Fruit fly (Drosophila melanogaster): ENCODE data around the gene MagR.

The MagR gene

DNA sequence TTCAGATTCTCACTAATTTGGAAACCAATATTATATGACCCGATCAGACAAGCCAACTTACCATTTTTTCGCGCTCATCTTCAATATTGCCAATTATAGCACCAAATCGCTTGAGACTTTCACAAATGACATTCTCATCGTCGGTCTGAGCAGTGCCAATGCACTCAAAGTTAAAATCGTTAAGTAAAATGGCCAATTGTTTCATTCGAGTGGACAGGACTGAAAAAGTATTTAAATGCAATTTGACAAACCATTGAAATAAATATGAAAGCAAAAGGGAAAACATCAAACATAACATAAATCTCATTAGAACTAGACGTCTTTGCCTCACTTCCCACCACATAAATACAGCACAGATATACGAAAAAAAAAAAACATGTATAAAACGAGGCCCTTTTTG, 21.9 kb downstream of the MagR start, which contains the start of gene CG8260:
TSS of gene CG8260 (plus strand) at position 301 of the 400 bp plus-strand sequence.
- TF ChIP-seq CG5180 (GFP tag; optimal IDR thresholded peaks at IDR 0.05) (no peak), E2f2 (GFP tag; IDR thresholded peaks at IDR 0.05) (no peak), gem (tag; optimal IDR thresholded peaks at IDR 0.05) (no peak), CG5245 (GFP tag; optimal IDR thresholded peaks at IDR 0.05) (no peak), CG33557 (GFP tag; optimal IDR thresholded peaks at IDR 0.05) (no peak), wor (GFP tag; IDR thresholded peaks at IDR 0.05) (no peak), CG9727 (GFP tag; optimal IDR thresholded peaks at IDR 0.05) (no peak), CG12769 (tag; optimal IDR thresholded peaks at IDR 0.05) (no peak), CG17361 (GFP tag; IDR thresholded peaks at IDR 0.05) (no peak), bowl (GFP tag; IDR thresholded peaks at IDR 0.05) (no peak), sens-2 (GFP tag; IDR thresholded peaks at IDR 0.05) (no peak), ci (GFP tag; IDR thresholded peaks at IDR 0.05) (no peak), CG6791 (GFP tag; IDR thresholded peaks at IDR 0.05; ENCODE audit: partially characterized antibody) (no peak), trh (GFP tag; optimal IDR thresholded peaks at IDR 0.05) (no peak), HLHmδ (GFP tag; optimal IDR thresholded peaks at IDR 0.05) (no peak)

DNA sequence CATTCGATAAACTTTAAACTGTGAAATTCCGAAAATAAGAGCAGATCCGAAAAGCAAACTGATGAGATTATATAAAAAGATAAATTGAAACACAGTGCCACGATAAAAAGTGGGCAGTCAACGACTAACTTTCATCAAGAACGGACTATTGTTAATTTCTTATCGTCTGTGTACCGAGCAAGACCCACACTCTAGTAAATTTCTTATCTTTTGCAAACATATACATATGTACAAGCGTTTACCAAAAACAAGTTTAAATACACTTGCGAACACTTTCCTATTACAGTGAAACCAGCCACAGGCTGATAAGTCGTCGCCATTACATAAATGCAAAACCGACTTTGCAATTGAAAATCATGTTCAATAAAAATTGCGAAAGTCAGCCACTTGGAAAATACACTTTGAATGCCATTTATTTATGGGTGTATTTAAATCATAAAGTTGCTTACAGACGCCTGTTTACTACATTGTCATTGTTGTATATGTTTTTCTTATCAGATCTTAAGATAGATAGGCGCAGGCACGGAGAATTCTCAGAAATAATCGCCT, 24.7 kb downstream of the MagR start:
- TF ChIP-seq CG9609 (GFP tag; optimal IDR thresholded peaks at IDR 0.05) (no peak), sug (tag; optimal IDR thresholded peaks at IDR 0.05) (peak; percentile 19), cg (GFP tag; optimal IDR thresholded peaks at IDR 0.05) (peak; percentile 9), exex (tag; optimal IDR thresholded peaks at IDR 0.05) (peak; percentile 70), CG34376 (GFP tag; optimal IDR thresholded peaks at IDR 0.05) (peak; percentile 30), CG15479 (GFP tag; optimal IDR thresholded peaks at IDR 0.05) (peak; percentile 17), Myb (GFP tag; optimal IDR thresholded peaks at IDR 0.05) (no peak), trh (GFP tag; optimal IDR thresholded peaks at IDR 0.05) (no peak), Pdp1 (GFP tag; optimal IDR thresholded peaks at IDR 0.05) (peak in 1 of 2 experiments; percentile 54), Nf-YA (GFP tag; IDR thresholded peaks at IDR 0.05) (no peak), Med (GFP tag) (peak; percentile 58), CrebB (tag; optimal IDR thresholded peaks at IDR 0.05) (no peak), emc (GFP tag; optimal IDR thresholded peaks at IDR 0.05) (no peak), bsh (GFP tag; optimal IDR thresholded peaks at IDR 0.05) (no peak), B-H2 (GFP tag; optimal IDR thresholded peaks at IDR 0.05) (peak; percentile 0), grau (tag; optimal IDR thresholded peaks at IDR 0.05) (peak; percentile 60), oc (tag; optimal IDR thresholded peaks at IDR 0.05) (no peak), CG42726 (GFP tag; IDR thresholded peaks at IDR 0.05; ENCODE audit: partially characterized antibody) (no peak), CkIIα-i1 (GFP tag; IDR thresholded peaks at IDR 0.05) (no peak), chif (GFP tag; optimal IDR thresholded peaks at IDR 0.05) (no peak)

DNA sequence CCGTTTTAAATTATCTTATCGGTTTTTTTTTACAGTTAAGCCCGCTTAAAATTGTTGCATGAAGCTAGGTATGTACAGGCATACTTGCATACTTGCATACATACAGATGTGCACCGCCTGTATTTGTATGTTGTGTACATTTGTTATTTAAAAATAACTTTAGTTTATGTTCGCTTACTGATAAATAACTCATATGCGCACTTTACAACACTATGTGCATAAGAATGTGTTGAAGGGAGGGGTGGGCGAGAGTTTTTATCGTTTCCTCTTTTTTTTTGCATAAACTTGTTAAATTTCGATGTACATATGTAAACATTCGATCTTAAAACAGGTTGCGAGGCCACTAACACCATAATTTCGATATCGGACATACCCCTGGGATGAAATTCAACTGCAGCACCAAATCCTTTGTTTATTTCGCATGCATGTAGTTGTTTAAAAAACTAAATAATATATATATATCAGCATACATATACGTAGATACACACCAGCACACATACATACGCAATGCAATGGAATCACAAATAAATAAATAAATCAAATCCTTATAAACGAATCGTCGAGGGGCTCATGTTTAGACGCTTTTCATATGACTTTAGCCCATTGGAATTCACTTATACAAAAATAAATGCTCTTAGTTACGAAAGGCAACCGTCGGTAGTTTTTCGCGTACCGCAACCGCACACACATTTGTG, 25.8 kb downstream of the MagR start:
- TF ChIP-seq sd (tag; optimal IDR thresholded peaks at IDR 0.05), result peak; percentile 60
- TF ChIP-seq Med (GFP tag), result peak; percentile 35
- TF ChIP-seq CG8924 (tag; optimal IDR thresholded peaks at IDR 0.05), result peak; percentile 53
- no peak for TF ChIP-seq chm (GFP tag; IDR thresholded peaks at IDR 0.05)
- TF ChIP-seq CG10267 (tag; optimal IDR thresholded peaks at IDR 0.05), result peak; percentile 66
- no peak for TF ChIP-seq tup (GFP tag; optimal IDR thresholded peaks at IDR 0.05)
- no peak for TF ChIP-seq CG8359 (GFP tag; optimal IDR thresholded peaks at IDR 0.05; ENCODE audit: borderline replicate concordance)
- TF ChIP-seq CG2712 (tag; optimal IDR thresholded peaks at IDR 0.05), result no peak
- peak; percentile 39 for TF ChIP-seq sens (GFP tag)
- TF ChIP-seq chinmo (GFP tag; IDR thresholded peaks at IDR 0.05; ENCODE audit: partially characterized antibody), result 0 out of 4 replicates have a peak, but pooled peaks have one; percentile 58
- TF ChIP-seq nerfin-1 (tag; optimal IDR thresholded peaks at IDR 0.05), result peak; percentile 59
- peak; percentile 68 for TF ChIP-seq cg (GFP tag; optimal IDR thresholded peaks at IDR 0.05)

Measured in whole organism, embryonic.